Fruit fly (Drosophila melanogaster): ENCODE measurements around the gene Ilp3.
"Not testable (repeated sequence)": the region's sequence is repeated elsewhere in the genome, so short reads cannot be mapped to it uniquely, and the experiment has no call there.

Gene Ilp3

DNA sequence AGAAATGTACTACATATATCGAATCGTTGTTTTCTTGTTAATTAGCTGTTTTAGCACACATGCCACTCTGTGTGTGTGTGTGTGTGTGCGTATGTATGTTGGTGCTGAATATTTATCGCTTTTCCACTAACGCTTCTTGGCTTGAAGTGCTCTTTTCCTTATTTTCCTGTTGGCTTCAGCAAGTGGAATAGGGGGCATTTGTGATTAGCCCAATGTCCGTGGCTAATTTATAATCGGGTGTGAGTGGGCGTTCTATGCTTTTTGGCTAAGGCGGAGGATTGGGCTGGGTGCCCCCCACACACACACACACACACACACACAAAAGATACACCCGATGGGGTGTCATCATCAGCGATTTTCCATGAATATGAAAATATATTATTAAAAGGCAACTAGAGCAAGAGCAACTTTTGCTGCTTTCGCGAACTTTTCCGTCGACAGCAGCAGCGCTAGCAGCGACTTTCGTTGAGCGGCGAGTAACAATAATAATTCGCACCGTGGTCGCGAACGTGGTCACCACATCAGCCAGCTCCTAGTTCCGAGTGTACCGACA, 11.5 kb upstream of the Ilp3 start, which contains the start of gene CG43897:
CG43897 (plus strand) TSS at position 503 of the 553 bp plus-strand sequence.
- TF ChIP-seq CG18476 (GFP tag; optimal IDR thresholded peaks at IDR 0.05) (no peak), esg (GFP tag; conservative IDR thresholded peaks at IDR 0.05) (no peak), sr (GFP tag; IDR thresholded peaks at IDR 0.05) (peak; percentile 92), CG10543 (GFP tag; optimal IDR thresholded peaks at IDR 0.05) (peak; percentile 19), exex (tag; optimal IDR thresholded peaks at IDR 0.05) (no peak), sd (tag; optimal IDR thresholded peaks at IDR 0.05) (peak; percentile 58), Spps (tag; optimal IDR thresholded peaks at IDR 0.05) (no peak), CG12769 (tag; optimal IDR thresholded peaks at IDR 0.05) (peak; percentile 87), pum (GFP tag; optimal IDR thresholded peaks at IDR 0.05) (no peak), Nf-YB (GFP tag; optimal IDR thresholded peaks at IDR 0.05) (no peak), chinmo (GFP tag; IDR thresholded peaks at IDR 0.05; ENCODE audit: partially characterized antibody) (0 out of 4 replicates have a peak, but pooled peaks have one; percentile 23), ro (GFP tag; IDR thresholded peaks at IDR 0.05) (0 out of 2 replicates have a peak, but pooled peaks have one; percentile 22), cg (GFP tag; optimal IDR thresholded peaks at IDR 0.05) (peak; percentile 26), Xbp1 (GFP tag; optimal IDR thresholded peaks at IDR 0.05) (no peak)

- TF ChIP-seq btn (GFP tag; optimal IDR thresholded peaks at IDR 0.05) (no peak), zen (tag; optimal IDR thresholded peaks at IDR 0.05) (peak; percentile 49), tll (GFP tag; optimal IDR thresholded peaks at IDR 0.05) (peak in 1 of 2 experiments; percentile 96)
Observed at dm6 chr3L:9804125-9804524, 2.2 kb upstream of the Ilp3 start, which contains the start of gene Ilp4. Ilp4 (minus strand) TSS chr3L:9804263.

DNA sequence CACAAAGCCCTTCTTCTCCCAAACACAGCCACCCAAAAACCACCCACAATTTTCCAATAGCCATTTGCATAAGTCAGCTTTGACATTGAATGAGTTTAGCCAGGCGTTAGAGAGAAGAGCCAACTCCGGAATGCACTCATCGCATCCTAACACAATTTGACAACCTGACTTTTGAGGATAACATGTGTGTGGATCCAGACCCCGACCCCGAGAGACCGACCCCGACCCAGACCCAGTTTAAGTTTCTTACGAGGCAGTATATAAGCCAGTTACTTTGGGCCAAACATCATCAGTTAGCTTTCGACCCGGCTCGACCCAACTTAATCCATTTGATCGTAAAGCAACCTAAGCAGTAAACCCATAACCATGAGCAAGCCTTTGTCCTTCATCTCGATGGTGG, 2.5 kb downstream of the Ilp3 start, which contains the start of gene Ilp2:
Ilp2 (plus strand) TSS at position 301 of the 400 bp plus-strand sequence.
- TF ChIP-seq cas (GFP tag; IDR thresholded peaks at IDR 0.05) (no peak), prd (optimal IDR thresholded peaks at IDR 0.05) (no peak), prd (GFP tag; IDR thresholded peaks at IDR 0.05) (no peak), PHDP (tag; optimal IDR thresholded peaks at IDR 0.05) (no peak), CG10366 (GFP tag; IDR thresholded peaks at IDR 0.05) (no peak), wek (GFP tag; optimal IDR thresholded peaks at IDR 0.05) (no peak), CG5180 (GFP tag; optimal IDR thresholded peaks at IDR 0.05) (no peak), pnt (GFP tag; optimal IDR thresholded peaks at IDR 0.05) (no peak), br (optimal IDR thresholded peaks at IDR 0.05) (no peak), Mrtf (GFP tag; IDR thresholded peaks at IDR 0.05) (no peak), CG4854 (GFP tag; optimal IDR thresholded peaks at IDR 0.05) (no peak), Rfx (GFP tag; IDR thresholded peaks at IDR 0.05) (no peak)

DNA sequence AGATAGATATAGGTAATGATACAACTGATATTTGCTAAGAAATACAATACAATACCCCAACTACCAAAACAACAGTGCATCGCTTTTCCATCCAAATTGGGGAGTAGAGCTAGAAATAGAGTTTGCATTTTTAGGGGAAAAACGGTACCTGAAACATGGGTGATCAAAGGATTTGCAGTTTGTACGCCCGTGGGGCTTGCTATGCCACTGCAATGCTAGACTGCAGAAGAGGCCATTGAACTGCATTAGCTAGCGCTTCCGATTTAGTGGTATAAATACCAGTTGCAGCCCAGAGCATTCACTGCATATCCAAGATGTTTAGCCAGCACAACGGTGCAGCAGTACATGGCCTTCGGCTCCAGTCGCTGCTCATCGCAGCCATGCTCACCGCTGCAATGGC, 3.8 kb downstream of the Ilp3 start, which contains the start of gene Ilp1:
Ilp1 (plus strand) TSS at position 301 of the 400 bp plus-strand sequence.
- not testable (repeated sequence) for TF ChIP-seq CG1529 (GFP tag; optimal IDR thresholded peaks at IDR 0.05); luna (GFP tag; optimal IDR thresholded peaks at IDR 0.05); CG14965 (GFP tag; optimal IDR thresholded peaks at IDR 0.05; ENCODE audit: borderline replicate concordance)

dm6 chr3L:9797587-9797986, 4.3 kb downstream of the Ilp3 start, which contains the start of gene Zasp67:
Zasp67 (minus strand) TSS chr3L:9797687.
- TF ChIP-seq CG8924 (tag; optimal IDR thresholded peaks at IDR 0.05): no peak
- no peak for TF ChIP-seq CG1832 (GFP tag; optimal IDR thresholded peaks at IDR 0.05)
- no peak for TF ChIP-seq Hr51 (GFP tag; optimal IDR thresholded peaks at IDR 0.05)
- no peak for TF ChIP-seq CG31388 (GFP tag; optimal IDR thresholded peaks at IDR 0.05)
- no peak for TF ChIP-seq zf30C (GFP tag; optimal IDR thresholded peaks at IDR 0.05)
- TF ChIP-seq Rfx (GFP tag; IDR thresholded peaks at IDR 0.05): no peak
- no peak for TF ChIP-seq CG9437 (GFP tag; optimal IDR thresholded peaks at IDR 0.05)
- no peak for TF ChIP-seq CG14710 (tag; optimal IDR thresholded peaks at IDR 0.05)
- TF ChIP-seq CG4854 (GFP tag; optimal IDR thresholded peaks at IDR 0.05): no peak
- no peak for TF ChIP-seq dm (GFP tag; optimal IDR thresholded peaks at IDR 0.05)
- TF ChIP-seq CG8478 (optimal IDR thresholded peaks at IDR 0.05): no peak
- no peak for TF ChIP-seq MESR4 (GFP tag; optimal IDR thresholded peaks at IDR 0.05)
- TF ChIP-seq CG17186 (GFP tag; optimal IDR thresholded peaks at IDR 0.05): no peak
- no peak for TF ChIP-seq ranshi (GFP tag; IDR thresholded peaks at IDR 0.05)
- TF ChIP-seq da (GFP tag; optimal IDR thresholded peaks at IDR 0.05): no peak
